Fruit fly (Drosophila melanogaster): Measurements from ENCODE around the gene rdgB.
A peak's percentile ranks its signal among the peaks of the same experiment; 100 is the strongest.

Gene rdgB

DNA sequence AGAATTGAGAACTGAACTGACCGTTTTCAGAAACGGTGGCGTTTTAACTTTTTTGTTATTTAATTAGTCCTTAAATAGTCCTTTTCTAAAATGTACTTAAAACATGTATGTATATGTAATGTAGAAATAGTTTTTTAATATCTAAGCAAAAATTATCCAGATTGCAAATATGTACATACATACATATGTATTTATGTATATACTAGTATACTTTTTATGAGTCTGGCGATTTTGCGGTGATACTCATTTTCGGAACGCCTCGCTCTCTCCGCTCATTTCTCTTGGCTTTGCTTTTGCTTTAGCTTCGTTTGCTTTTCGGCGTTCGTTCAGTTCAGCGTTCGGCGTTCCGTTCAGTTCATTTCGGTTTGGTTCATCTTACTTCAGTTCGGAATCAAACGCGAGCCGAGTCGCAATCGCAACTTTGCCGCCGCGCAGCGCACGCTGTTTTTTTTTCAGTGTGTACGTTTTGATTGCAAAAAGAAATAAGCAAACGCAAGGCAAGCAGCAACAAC is at the start of gene rdgB (continued):
- peak; percentile 71 for TF ChIP-seq tgo (GFP tag; IDR thresholded peaks at IDR 0.05)
- TF ChIP-seq rib (GFP tag; IDR thresholded peaks at IDR 0.05) = peak; percentile 66
- TF ChIP-seq CG11085 (GFP tag; IDR thresholded peaks at IDR 0.05) = peak; percentile 70
- peak; percentile 67 for TF ChIP-seq lilli (GFP tag; optimal IDR thresholded peaks at IDR 0.05)
- peak; percentile 70 for TF ChIP-seq CG16815 (GFP tag; optimal IDR thresholded peaks at IDR 0.05)
- 0 out of 3 replicates have a peak, but pooled peaks have one; percentile 39 for TF ChIP-seq CG2889 (GFP tag; IDR thresholded peaks at IDR 0.05)
- TF ChIP-seq stwl (tag; optimal IDR thresholded peaks at IDR 0.05) = no peak
- TF ChIP-seq Ravus (GFP tag; IDR thresholded peaks at IDR 0.05) = peak; percentile 13; the same call in 1 of the 2 replicates
- TF ChIP-seq cato (GFP tag; optimal IDR thresholded peaks at IDR 0.05; ENCODE audit: borderline replicate concordance) = peak; percentile 20
- TF ChIP-seq CG8359 (GFP tag; optimal IDR thresholded peaks at IDR 0.05; ENCODE audit: borderline replicate concordance) = no peak
- no peak for TF ChIP-seq CHES-1-like (GFP tag; optimal IDR thresholded peaks at IDR 0.05)
- TF ChIP-seq dmrt11E (tag; optimal IDR thresholded peaks at IDR 0.05) = peak; percentile 50
- TF ChIP-seq CG32532 (GFP tag; IDR thresholded peaks at IDR 0.05) = peak; percentile 73
- TF ChIP-seq oc (tag; optimal IDR thresholded peaks at IDR 0.05) = peak; percentile 63
- no peak for TF ChIP-seq h (optimal IDR thresholded peaks at IDR 0.05)
- no peak for TF ChIP-seq CG17912 (GFP tag; optimal IDR thresholded peaks at IDR 0.05)
- no peak for TF ChIP-seq prd (optimal IDR thresholded peaks at IDR 0.05)
- peak; percentile 72 for TF ChIP-seq prd (GFP tag; IDR thresholded peaks at IDR 0.05)
- peak; percentile 70 for TF ChIP-seq CG34376 (GFP tag; optimal IDR thresholded peaks at IDR 0.05)
- no peak for TF ChIP-seq crol (GFP tag; IDR thresholded peaks at IDR 0.05)
- TF ChIP-seq Poxn (GFP tag; IDR thresholded peaks at IDR 0.05) = no peak; the same call in 1 of the 2 replicates
- peak; percentile 83 for TF ChIP-seq Ssrp (tag; optimal IDR thresholded peaks at IDR 0.05)
- TF ChIP-seq Doc3 (GFP tag; IDR thresholded peaks at IDR 0.05; ENCODE audit: partially characterized antibody) = no peak
- peak; percentile 79; the same call in 3 of the 4 replicates for TF ChIP-seq chinmo (GFP tag; IDR thresholded peaks at IDR 0.05; ENCODE audit: partially characterized antibody)
- TF ChIP-seq dimm (GFP tag; IDR thresholded peaks at IDR 0.05) = no peak
- TF ChIP-seq CG8478 (optimal IDR thresholded peaks at IDR 0.05) = no peak
- peak; percentile 15; the same call in 1 of the 3 replicates for TF ChIP-seq B-H1 (GFP tag; IDR thresholded peaks at IDR 0.05)
- TF ChIP-seq gt (GFP tag; IDR thresholded peaks at IDR 0.05) = no peak
- TF ChIP-seq CG43689 (GFP tag; IDR thresholded peaks at IDR 0.05) = no peak
- peak; percentile 90 for TF ChIP-seq phol (tag; optimal IDR thresholded peaks at IDR 0.05)
- peak; percentile 63 for TF ChIP-seq twi (tag; optimal IDR thresholded peaks at IDR 0.05)
- TF ChIP-seq Bgb (GFP tag; IDR thresholded peaks at IDR 0.05; ENCODE audit: partially characterized antibody) = peak; percentile 54
- no peak for TF ChIP-seq cas (GFP tag; IDR thresholded peaks at IDR 0.05)
- TF ChIP-seq Dref (GFP tag; IDR thresholded peaks at IDR 0.05) = no peak

DNA sequence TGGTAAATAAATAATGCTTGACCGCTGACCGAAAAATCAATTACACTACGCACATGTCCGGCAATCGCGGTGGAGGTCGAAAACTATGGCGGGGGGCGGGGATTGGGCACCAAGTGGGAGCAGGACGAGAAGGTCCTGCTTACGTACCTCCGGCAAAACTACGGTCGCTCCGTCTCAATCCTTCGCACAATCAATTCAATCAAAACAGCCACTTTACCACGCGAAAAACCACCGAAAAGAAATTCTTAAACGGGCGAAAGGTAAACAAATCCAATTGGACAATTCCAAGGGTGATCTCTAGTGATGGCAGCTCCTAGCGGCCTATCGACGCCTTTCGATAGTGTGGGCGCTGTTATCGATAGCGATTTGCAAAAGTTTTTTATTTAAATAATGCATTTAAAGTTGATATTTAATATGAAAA is 44.6 kb upstream of the rdgB start, which contains the start of gene Nadsyn:
Gene Nadsyn (minus strand): TSS at position 304 of the 421 bp plus-strand sequence.
- TF ChIP-seq lbe (GFP tag; optimal IDR thresholded peaks at IDR 0.05) (no peak), Elba2 (GFP tag; optimal IDR thresholded peaks at IDR 0.05) (peak; percentile 76), Sin3A (optimal IDR thresholded peaks at IDR 0.05) (peak; percentile 7), CG2116 (GFP tag; optimal IDR thresholded peaks at IDR 0.05) (peak; percentile 49), zen2 (GFP tag; IDR thresholded peaks at IDR 0.05; ENCODE audit: partially characterized antibody) (peak; percentile 71), Doc3 (GFP tag; IDR thresholded peaks at IDR 0.05; ENCODE audit: partially characterized antibody) (peak; percentile 79), knrl (GFP tag; IDR thresholded peaks at IDR 0.05; ENCODE audit: partially characterized antibody) (peak; percentile 84), ftz-f1 (GFP tag; optimal IDR thresholded peaks at IDR 0.05) (peak; percentile 74), CG16779 (GFP tag; IDR thresholded peaks at IDR 0.05) (no peak), bcd (GFP tag; optimal IDR thresholded peaks at IDR 0.05) (no peak), sima (GFP tag; optimal IDR thresholded peaks at IDR 0.05) (no peak), hb (GFP tag; IDR thresholded peaks at IDR 0.05; ENCODE audit: partially characterized antibody) (peak; percentile 74; the same call in 2 of the 3 replicates), CTCF (GFP tag; optimal IDR thresholded peaks at IDR 0.05) (no peak), Ravus (GFP tag; IDR thresholded peaks at IDR 0.05) (no peak), lilli (GFP tag; optimal IDR thresholded peaks at IDR 0.05) (peak; percentile 9), phol (tag; optimal IDR thresholded peaks at IDR 0.05) (peak; percentile 19), CG14710 (tag; optimal IDR thresholded peaks at IDR 0.05) (peak; percentile 34), CG30020 (tag; optimal IDR thresholded peaks at IDR 0.05) (peak; percentile 7), nmo (GFP tag; optimal IDR thresholded peaks at IDR 0.05) (peak; percentile 18), Ets97D (GFP tag; optimal IDR thresholded peaks at IDR 0.05) (peak; percentile 25), ara (GFP tag; IDR thresholded peaks at IDR 0.05) (no peak), Sry-δ (GFP tag; optimal IDR thresholded peaks at IDR 0.05) (peak; percentile 85), mld (GFP tag; IDR thresholded peaks at IDR 0.05; ENCODE audit: partially characterized antibody) (peak; percentile 74)
